Fruit fly (Drosophila melanogaster): Measurements from ENCODE around the gene CG1764.

Gene CG1764

dm6 chrX:13251310-13251709 lies 50.9 kb downstream of the CG1764 start:
- TF ChIP-seq rn (GFP tag; IDR thresholded peaks at IDR 0.05), result peak; percentile 78
- TF ChIP-seq CG13204 (GFP tag; optimal IDR thresholded peaks at IDR 0.05), result peak; percentile 88
- TF ChIP-seq CG34367 (tag; optimal IDR thresholded peaks at IDR 0.05), result peak; percentile 95
- peak; percentile 94 for TF ChIP-seq CG17806 (tag; optimal IDR thresholded peaks at IDR 0.05)
- TF ChIP-seq CG8159 (tag; optimal IDR thresholded peaks at IDR 0.05), result peak; percentile 92
- TF ChIP-seq CG8301 (tag; optimal IDR thresholded peaks at IDR 0.05), result peak; percentile 95
- TF ChIP-seq CG4496 (GFP tag; IDR thresholded peaks at IDR 0.05), result peak; percentile 97
- TF ChIP-seq fd96Ca (GFP tag; IDR thresholded peaks at IDR 0.05), result peak; percentile 96
- peak; percentile 81 for TF ChIP-seq D1 (tag; optimal IDR thresholded peaks at IDR 0.05)
- TF ChIP-seq Pif1B (GFP tag; optimal IDR thresholded peaks at IDR 0.05), result peak; percentile 92
- TF ChIP-seq EcR (GFP tag; optimal IDR thresholded peaks at IDR 0.05), result peak; percentile 70
- TF ChIP-seq gl (tag; optimal IDR thresholded peaks at IDR 0.05), result peak; percentile 93
- peak; percentile 90 for TF ChIP-seq Snoo (tag; optimal IDR thresholded peaks at IDR 0.05)
- TF ChIP-seq CG9948 (tag; optimal IDR thresholded peaks at IDR 0.05), result peak; percentile 93
- TF ChIP-seq Pif1A (GFP tag; optimal IDR thresholded peaks at IDR 0.05), result peak; percentile 93
- TF ChIP-seq CG12605 (GFP tag; IDR thresholded peaks at IDR 0.05), result peak; percentile 92
- peak; percentile 93 for TF ChIP-seq CG32121 (GFP tag; IDR thresholded peaks at IDR 0.05)
- TF ChIP-seq Ets98B (GFP tag; IDR thresholded peaks at IDR 0.05), result peak; percentile 95
- TF ChIP-seq CG14655 (GFP tag; optimal IDR thresholded peaks at IDR 0.05), result peak; percentile 95
- TF ChIP-seq CG15710 (tag; optimal IDR thresholded peaks at IDR 0.05), result peak; percentile 94
- TF ChIP-seq CG10348 (GFP tag; IDR thresholded peaks at IDR 0.05), result peak; percentile 57

dm6 chrX:13249732-13250395 lies 52.4 kb downstream of the CG1764 start:
- TF ChIP-seq Ets98B (GFP tag; IDR thresholded peaks at IDR 0.05) (peak; percentile 45; the same call in 1 of the 2 replicates), CG15710 (tag; optimal IDR thresholded peaks at IDR 0.05) (no peak), rn (GFP tag; IDR thresholded peaks at IDR 0.05) (no peak), CG10348 (GFP tag; IDR thresholded peaks at IDR 0.05) (no peak), CG8301 (tag; optimal IDR thresholded peaks at IDR 0.05) (no peak), CG12605 (GFP tag; IDR thresholded peaks at IDR 0.05) (no peak), EcR (GFP tag; optimal IDR thresholded peaks at IDR 0.05) (no peak), CG4496 (GFP tag; IDR thresholded peaks at IDR 0.05) (no peak), Pif1A (GFP tag; optimal IDR thresholded peaks at IDR 0.05) (no peak), CG14655 (GFP tag; optimal IDR thresholded peaks at IDR 0.05) (no peak), fd96Ca (GFP tag; IDR thresholded peaks at IDR 0.05) (no peak), gl (tag; optimal IDR thresholded peaks at IDR 0.05) (no peak), CG13204 (GFP tag; optimal IDR thresholded peaks at IDR 0.05) (no peak), CG32121 (GFP tag; IDR thresholded peaks at IDR 0.05) (0 out of 2 replicates have a peak, but pooled peaks have one; percentile 44)

- no peak for TF ChIP-seq rn (GFP tag; IDR thresholded peaks at IDR 0.05)
Observed at dm6 chrX:13248515-13248914, 53.7 kb downstream of the CG1764 start.

- no peak for TF ChIP-seq CG17806 (tag; optimal IDR thresholded peaks at IDR 0.05)
- no peak for TF ChIP-seq CG14655 (GFP tag; optimal IDR thresholded peaks at IDR 0.05)
- TF ChIP-seq D1 (tag; optimal IDR thresholded peaks at IDR 0.05), result no peak
- no peak for TF ChIP-seq rn (GFP tag; IDR thresholded peaks at IDR 0.05)
- TF ChIP-seq CG13204 (GFP tag; optimal IDR thresholded peaks at IDR 0.05), result no peak
- no peak for TF ChIP-seq CG8301 (tag; optimal IDR thresholded peaks at IDR 0.05)
- TF ChIP-seq CG9948 (tag; optimal IDR thresholded peaks at IDR 0.05), result no peak
- TF ChIP-seq CG32121 (GFP tag; IDR thresholded peaks at IDR 0.05), result no peak
- TF ChIP-seq CG10348 (GFP tag; IDR thresholded peaks at IDR 0.05), result no peak
- no peak for TF ChIP-seq Ets98B (GFP tag; IDR thresholded peaks at IDR 0.05)
- TF ChIP-seq Pif1B (GFP tag; optimal IDR thresholded peaks at IDR 0.05), result no peak
- TF ChIP-seq EcR (GFP tag; optimal IDR thresholded peaks at IDR 0.05), result no peak
- TF ChIP-seq CG15710 (tag; optimal IDR thresholded peaks at IDR 0.05), result no peak
- no peak for TF ChIP-seq Snoo (tag; optimal IDR thresholded peaks at IDR 0.05)
- no peak for TF ChIP-seq gl (tag; optimal IDR thresholded peaks at IDR 0.05)
- TF ChIP-seq CG12605 (GFP tag; IDR thresholded peaks at IDR 0.05), result no peak
- TF ChIP-seq fd96Ca (GFP tag; IDR thresholded peaks at IDR 0.05), result no peak
- no peak for TF ChIP-seq Pif1A (GFP tag; optimal IDR thresholded peaks at IDR 0.05)
- TF ChIP-seq CG34367 (tag; optimal IDR thresholded peaks at IDR 0.05), result no peak
- no peak for TF ChIP-seq CG4496 (GFP tag; IDR thresholded peaks at IDR 0.05)
Observed at dm6 chrX:13247789-13248188, 54.4 kb downstream of the CG1764 start.

- TF ChIP-seq CG17806 (tag; optimal IDR thresholded peaks at IDR 0.05) (peak; percentile 66), CG4496 (GFP tag; IDR thresholded peaks at IDR 0.05) (peak; percentile 71; the same call in 2 of the 3 replicates), CG14655 (GFP tag; optimal IDR thresholded peaks at IDR 0.05) (peak; percentile 77), CG10348 (GFP tag; IDR thresholded peaks at IDR 0.05) (no peak), CG15710 (tag; optimal IDR thresholded peaks at IDR 0.05) (peak; percentile 66), CG34367 (tag; optimal IDR thresholded peaks at IDR 0.05) (peak; percentile 56), CG32121 (GFP tag; IDR thresholded peaks at IDR 0.05) (0 out of 2 replicates have a peak, but pooled peaks have one; percentile 14), EcR (GFP tag; optimal IDR thresholded peaks at IDR 0.05) (no peak), CG8301 (tag; optimal IDR thresholded peaks at IDR 0.05) (peak; percentile 38), gl (tag; optimal IDR thresholded peaks at IDR 0.05) (no peak), Pif1B (GFP tag; optimal IDR thresholded peaks at IDR 0.05) (peak; percentile 83), CG12605 (GFP tag; IDR thresholded peaks at IDR 0.05) (peak; percentile 70), CG8159 (tag; optimal IDR thresholded peaks at IDR 0.05) (peak; percentile 73), Snoo (tag; optimal IDR thresholded peaks at IDR 0.05) (peak; percentile 52), fd96Ca (GFP tag; IDR thresholded peaks at IDR 0.05) (peak; percentile 71), CG9948 (tag; optimal IDR thresholded peaks at IDR 0.05) (peak; percentile 66), CG13204 (GFP tag; optimal IDR thresholded peaks at IDR 0.05) (no peak), Ets98B (GFP tag; IDR thresholded peaks at IDR 0.05) (peak; percentile 62), Pif1A (GFP tag; optimal IDR thresholded peaks at IDR 0.05) (peak; percentile 69), D1 (tag; optimal IDR thresholded peaks at IDR 0.05) (no peak), rn (GFP tag; IDR thresholded peaks at IDR 0.05) (0 out of 2 replicates have a peak, but pooled peaks have one; percentile 26)
Observed at dm6 chrX:13245767-13246166, 56.4 kb downstream of the CG1764 start.

Data from whole organism, pupa.